Worm (Caenorhabditis elegans): ENCODE results near the gene Y52E8A.2.

The Y52E8A.2 gene

DNA sequence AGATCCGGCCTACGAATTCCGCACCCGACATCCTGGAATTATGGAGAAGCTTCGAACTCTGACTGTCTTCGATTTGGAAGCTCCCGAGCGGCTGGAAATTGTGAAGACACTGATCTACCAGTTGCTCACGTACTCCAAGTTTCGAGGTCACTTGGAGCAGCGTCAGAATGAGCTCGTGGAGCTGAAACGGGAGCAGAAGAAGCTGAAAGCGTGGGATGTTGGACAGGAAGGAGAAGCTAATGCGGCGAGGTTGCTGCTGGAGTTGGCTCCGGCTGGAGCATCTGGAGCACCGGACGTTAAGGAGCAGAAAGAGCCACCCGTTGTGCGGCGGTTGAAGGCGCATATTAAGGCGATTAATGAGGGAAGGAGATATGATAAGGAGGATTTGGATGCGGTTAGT lies 23.7 kb downstream of the Y52E8A.2 start:
- TF ChIP-seq pat-9 (tag; optimal IDR thresholded peaks at IDR 0.05) (no peak), hlh-6 (tag; optimal IDR thresholded peaks at IDR 0.05) (peak; percentile 30)

- TF ChIP-seq unc-86 (tag; optimal IDR thresholded peaks at IDR 0.05) (no peak), pat-9 (tag; optimal IDR thresholded peaks at IDR 0.05) (no peak), pqm-1 (tag; optimal IDR thresholded peaks at IDR 0.05) (no peak), ttx-3 (tag; optimal IDR thresholded peaks at IDR 0.05) (no peak), ztf-16 (tag; optimal IDR thresholded peaks at IDR 0.05) (no peak), npax-4 (tag; optimal IDR thresholded peaks at IDR 0.05) (no peak)
These were observed 30.3 kb downstream of the Y52E8A.2 start, which contains the start of gene H20J04.9 for ce11 chrII:4350888-4351287. H20J04.9 (plus strand) TSS chrII:4351188.

DNA sequence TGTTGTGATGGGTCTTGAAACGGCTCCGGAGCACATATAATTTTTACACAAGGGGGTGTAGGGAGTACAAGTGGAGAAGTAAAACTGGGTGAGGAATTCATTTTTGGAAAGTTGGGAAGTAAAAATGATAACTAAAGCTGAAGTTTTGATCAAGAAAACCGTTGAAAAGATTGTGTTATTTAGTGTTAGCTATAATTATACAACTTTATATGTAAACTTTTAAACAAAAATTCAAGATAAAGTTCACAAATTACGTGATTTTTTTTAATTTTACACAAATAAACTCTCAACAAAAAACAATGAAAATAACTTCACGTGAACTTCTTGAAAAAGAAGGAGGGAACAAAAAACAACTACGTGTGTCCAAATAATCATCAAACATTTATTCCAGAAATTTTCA lies 34.6 kb downstream of the Y52E8A.2 start, which contains the start of the genes H20J04.7 and H20J04.1:
Gene H20J04.7, minus strand, starts transcription at position 101 of the 400 bp plus-strand sequence.
Gene H20J04.1, plus strand, starts transcription at position 397 of the 400 bp plus-strand sequence.
- TF ChIP-seq fkh-6 (tag; optimal IDR thresholded peaks at IDR 0.05) (no peak), hlh-30 (tag; optimal IDR thresholded peaks at IDR 0.05; ENCODE audit: insufficient read depth) (no peak), pros-1 (tag; optimal IDR thresholded peaks at IDR 0.05) (no peak), ceh-24 (tag; optimal IDR thresholded peaks at IDR 0.05) (no peak), ceh-34 (tag; optimal IDR thresholded peaks at IDR 0.05) (no peak), ama-1 (optimal IDR thresholded peaks at IDR 0.05) (no peak), nfya-1 (tag; optimal IDR thresholded peaks at IDR 0.05) (no peak), tbx-7 (tag; optimal IDR thresholded peaks at IDR 0.05) (no peak)

- TF ChIP-seq hlh-15 (tag; optimal IDR thresholded peaks at IDR 0.05) (no peak), hlh-13 (GFP tag; optimal IDR thresholded peaks at IDR 0.05) (no peak), ceh-14 (tag; optimal IDR thresholded peaks at IDR 0.05) (no peak), ceh-19 (GFP tag; optimal IDR thresholded peaks at IDR 0.05) (no peak), pha-4 (tag; optimal IDR thresholded peaks at IDR 0.05) (no peak), eyg-1 (tag; optimal IDR thresholded peaks at IDR 0.05) (no peak), ahr-1 (tag; optimal IDR thresholded peaks at IDR 0.05) (no peak), ztf-16 (tag; optimal IDR thresholded peaks at IDR 0.05) (no peak), unc-3 (GFP tag; conservative IDR thresholded peaks at IDR 0.05) (no peak), unc-3 (tag; optimal IDR thresholded peaks at IDR 0.05) (no peak), odd-2 (tag; optimal IDR thresholded peaks at IDR 0.05) (no peak), ceh-22 (tag; optimal IDR thresholded peaks at IDR 0.05) (no peak), che-1 (tag; optimal IDR thresholded peaks at IDR 0.05) (no peak), pax-1 (tag; optimal IDR thresholded peaks at IDR 0.05) (no peak), nfya-1 (tag; optimal IDR thresholded peaks at IDR 0.05) (no peak)
These were observed 38.1 kb downstream of the Y52E8A.2 start, which contains the start of gene lat-2 for ce11 chrII:4358765-4359164. lat-2 (plus strand) TSS chrII:4359065.

DNA sequence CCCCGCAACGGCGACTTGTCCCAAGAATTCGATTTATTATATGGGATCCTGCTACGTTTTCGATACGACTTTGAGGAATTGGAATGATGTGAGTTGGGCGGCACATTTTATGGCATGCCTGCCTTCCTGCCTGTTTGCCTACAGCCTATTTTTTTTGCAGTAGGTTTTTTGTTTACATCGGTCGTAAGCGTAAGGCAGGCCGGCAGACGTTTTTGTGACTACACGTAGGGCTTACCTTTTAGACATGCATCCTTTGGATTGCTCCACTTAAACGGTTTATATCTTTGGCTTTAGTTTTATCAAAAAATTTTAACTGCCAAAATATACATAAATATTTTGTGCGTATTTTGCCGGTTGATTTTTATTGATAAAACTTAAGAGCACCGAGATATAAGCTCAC lies 38.6 kb downstream of the Y52E8A.2 start:
- no peak for TF ChIP-seq gmeb-2 (tag; optimal IDR thresholded peaks at IDR 0.05)
- no peak for TF ChIP-seq npax-4 (tag; optimal IDR thresholded peaks at IDR 0.05)
- TF ChIP-seq nhr-11 (tag; optimal IDR thresholded peaks at IDR 0.05), result no peak
- no peak for TF ChIP-seq ceh-9 (tag; optimal IDR thresholded peaks at IDR 0.05)
- no peak for TF ChIP-seq hlh-30 (tag; optimal IDR thresholded peaks at IDR 0.05; ENCODE audit: insufficient read depth)
- no peak for TF ChIP-seq T23F11.4 (GFP tag; optimal IDR thresholded peaks at IDR 0.05)
- TF ChIP-seq fkh-10 (GFP tag; optimal IDR thresholded peaks at IDR 0.05), result no peak
- no peak for TF ChIP-seq F13H6.1 (tag; optimal IDR thresholded peaks at IDR 0.05)
- TF ChIP-seq C08G9.2 (tag; optimal IDR thresholded peaks at IDR 0.05), result no peak

Measured in whole organism, late embryonic.